Fruit fly (Drosophila melanogaster) whole organism, pupa: ENCODE measurements around the gene Kat60.

Experiments
- CG10348 ChIP-seq: fragments of 200-800 bp; sonication (Bioruptor generic); IDR thresholded peaks from 2 replicates; pipeline ENCODE4 v1.3.6; 2022; ENCODE audit warnings: missing biosample characterization, missing genetic modification characterization
- CG12605 ChIP-seq: fragments of 200-800 bp; sonication (Bioruptor generic); IDR thresholded peaks from 2 replicates; pipeline ENCODE4 v1.3.6; 2022; ENCODE audit warnings: missing biosample characterization, missing genetic modification characterization
- CG13204 ChIP-seq: fragments of 200-800 bp; sonication (Bioruptor generic); optimal IDR thresholded peaks from 2 replicates; lab custom pipeline; 2018; ENCODE audit warnings: missing biosample characterization, mild to moderate bottlenecking, missing genetic modification characterization, moderate library complexity
- CG14655 ChIP-seq: fragments of 200-800 bp; sonication (Bioruptor generic); optimal IDR thresholded peaks from 3 replicates; lab custom pipeline; 2017; ENCODE audit warnings: mild to moderate bottlenecking, missing biosample characterization, missing genetic modification reagents, missing genetic modification characterization
- CG15710 ChIP-seq: fragments of 200-800 bp; sonication (Bioruptor generic); optimal IDR thresholded peaks from 2 replicates; lab custom pipeline; 2018; ENCODE audit warnings: missing biosample characterization, mild to moderate bottlenecking, missing genetic modification characterization, moderate library complexity
- CG17806 ChIP-seq: fragments of 200-800 bp; sonication (Bioruptor generic); optimal IDR thresholded peaks from 2 replicates; lab custom pipeline; 2018; ENCODE audit warnings: missing biosample characterization, mild to moderate bottlenecking, missing genetic modification characterization, moderate library complexity
- CG32121 ChIP-seq: fragments of 200-800 bp; sonication (Bioruptor generic); IDR thresholded peaks from 2 replicates; pipeline ENCODE4 v1.3.6; 2022; ENCODE audit warnings: missing biosample characterization, missing genetic modification characterization
- CG34367 ChIP-seq: fragments of 200-800 bp; sonication (Bioruptor generic); optimal IDR thresholded peaks from 2 replicates; lab custom pipeline; 2018; ENCODE audit warnings: missing biosample characterization, mild to moderate bottlenecking, missing genetic modification characterization
- CG4496 ChIP-seq: fragments of 200-800 bp; sonication (Bioruptor generic); IDR thresholded peaks from 3 replicates; pipeline ENCODE4 v1.3.6; 2022; ENCODE audit warnings: missing biosample characterization, missing genetic modification characterization
- CG8159 ChIP-seq: fragments of 200-800 bp; sonication (Bioruptor generic); optimal IDR thresholded peaks from 3 replicates; lab custom pipeline; 2018; ENCODE audit warnings: missing biosample characterization, mild to moderate bottlenecking, missing genetic modification characterization, moderate library complexity
- CG8301 ChIP-seq: fragments of 200-800 bp; sonication (Bioruptor generic); optimal IDR thresholded peaks from 2 replicates; lab custom pipeline; 2018; ENCODE audit warnings: missing biosample characterization, mild to moderate bottlenecking, missing genetic modification characterization
- CG9948 ChIP-seq: fragments of 200-800 bp; sonication (Bioruptor generic); optimal IDR thresholded peaks from 2 replicates; lab custom pipeline; 2018; ENCODE audit warnings: missing biosample characterization, mild to moderate bottlenecking, missing genetic modification characterization, moderate library complexity
- D1 ChIP-seq: fragments of 200-800 bp; sonication (Bioruptor generic); optimal IDR thresholded peaks from 2 replicates; lab custom pipeline; 2018; ENCODE audit warnings: missing biosample characterization, mild to moderate bottlenecking, missing genetic modification characterization, moderate library complexity
- EcR ChIP-seq: fragments of 200-800 bp; sonication (Bioruptor generic); optimal IDR thresholded peaks from 3 replicates; lab custom pipeline; 2019; ENCODE audit warnings: missing biosample characterization, missing genetic modification characterization, mild to moderate bottlenecking, moderate library complexity, missing genetic modification reagents
- Ets98B ChIP-seq: fragments of 200-800 bp; sonication (Bioruptor generic); IDR thresholded peaks from 2 replicates; pipeline ENCODE4 v1.3.6; 2022; ENCODE audit warnings: missing biosample characterization, missing genetic modification characterization
- Pif1A ChIP-seq: fragments of 200-800 bp; sonication (Bioruptor generic); optimal IDR thresholded peaks from 3 replicates; lab custom pipeline; 2016; ENCODE audit warnings: missing biosample characterization, missing genetic modification characterization
- Pif1B ChIP-seq: fragments of 200-800 bp; sonication (Bioruptor generic); optimal IDR thresholded peaks from 3 replicates; lab custom pipeline; 2016; ENCODE audit warnings: missing biosample characterization, missing genetic modification characterization
- Snoo ChIP-seq: fragments of 200-800 bp; sonication (Bioruptor generic); optimal IDR thresholded peaks from 3 replicates; lab custom pipeline; 2017; ENCODE audit warnings: missing biosample characterization, mild to moderate bottlenecking, missing genetic modification characterization, inconsistent platforms
- fd96Ca ChIP-seq: fragments of 200-800 bp; sonication (Bioruptor generic); IDR thresholded peaks from 3 replicates; pipeline ENCODE4 v1.3.6; 2022; ENCODE audit warnings: missing biosample characterization, missing genetic modification characterization
- gl ChIP-seq: fragments of 200-800 bp; sonication (Bioruptor generic); optimal IDR thresholded peaks from 2 replicates; lab custom pipeline; 2018; ENCODE audit warnings: missing biosample characterization, mild to moderate bottlenecking, missing genetic modification characterization
- rn ChIP-seq: fragments of 200-800 bp; sonication (Bioruptor generic); IDR thresholded peaks from 2 replicates; pipeline ENCODE4 v1.3.6; 2022; ENCODE audit warnings: missing biosample characterization, missing genetic modification characterization

The Kat60 gene

dm6 chr3R:5277735-5278134, 45.7 kb upstream of the Kat60 start, which contains the start of gene CG31538:
TSS of gene CG31538 (minus strand) at chr3R:5277835.
- TF ChIP-seq fd96Ca (GFP tag; lab: Robert Waterston, UW) (no peak), CG8159 (tag; lab: Kevin White, UChicago) (no peak), Ets98B (GFP tag; lab: Robert Waterston, UW) (no peak), CG13204 (GFP tag; lab: Kevin White, UChicago) (no peak), CG34367 (no peak), gl (tag; lab: Kevin White, UChicago) (no peak), CG10348 (no peak), Pif1B (GFP tag; lab: Kevin White, UChicago) (no peak), Pif1A (GFP tag; lab: Kevin White, UChicago) (no peak), CG12605 (GFP tag; lab: Robert Waterston, UW) (no peak), D1 (no peak), CG32121 (GFP tag; lab: Robert Waterston, UW) (no peak), Snoo (tag; lab: Kevin White, UChicago) (no peak)
- TF ChIP-seq, all 21 proteins: peak for 0

dm6 chr3R:5270806-5271205, 38.8 kb upstream of the Kat60 start:
- TF ChIP-seq CG13204 (GFP tag; lab: Kevin White, UChicago) (no peak), Ets98B (GFP tag; lab: Robert Waterston, UW) (peak; percentile 65), CG8159 (tag; lab: Kevin White, UChicago) (no peak), CG12605 (GFP tag; lab: Robert Waterston, UW) (peak; percentile 17; the same call in 1 of the 2 replicates), gl (tag; lab: Kevin White, UChicago) (no peak), CG17806 (tag; lab: Kevin White, UChicago) (no peak), CG4496 (peak; percentile 70; the same call in 2 of the 3 replicates), EcR (GFP tag; lab: Kevin White, UChicago) (no peak), D1 (peak; percentile 8), CG14655 (GFP tag; lab: Kevin White, UChicago) (no peak), Pif1B (GFP tag; lab: Kevin White, UChicago) (no peak), CG15710 (tag; lab: Kevin White, UChicago) (peak; percentile 13), CG9948 (tag; lab: Kevin White, UChicago) (no peak), CG8301 (tag; lab: Kevin White, UChicago) (no peak), CG32121 (GFP tag; lab: Robert Waterston, UW) (peak; percentile 54; the same call in 1 of the 2 replicates), Snoo (tag; lab: Kevin White, UChicago) (no peak), rn (GFP tag; lab: Robert Waterston, UW) (no peak), CG34367 (peak; percentile 1), fd96Ca (GFP tag; lab: Robert Waterston, UW) (no peak), CG10348 (no peak), Pif1A (GFP tag; lab: Kevin White, UChicago) (peak; percentile 4)
- TF ChIP-seq, all 21 proteins: peak for 8

- no peak for TF ChIP-seq CG4496
- TF ChIP-seq CG17806 (tag; lab: Kevin White, UChicago), result no peak
- no peak for TF ChIP-seq CG8159 (tag; lab: Kevin White, UChicago)
- no peak for TF ChIP-seq Pif1A (GFP tag; lab: Kevin White, UChicago)
- no peak for TF ChIP-seq CG8301 (tag; lab: Kevin White, UChicago)
- TF ChIP-seq CG14655 (GFP tag; lab: Kevin White, UChicago), result no peak
- TF ChIP-seq Snoo (tag; lab: Kevin White, UChicago), result no peak
- TF ChIP-seq CG15710 (tag; lab: Kevin White, UChicago), result no peak
- no peak for TF ChIP-seq CG9948 (tag; lab: Kevin White, UChicago)
- no peak for TF ChIP-seq D1
- TF ChIP-seq Ets98B (GFP tag; lab: Robert Waterston, UW), result no peak
- TF ChIP-seq CG10348, result no peak
- TF ChIP-seq CG34367, result no peak
- TF ChIP-seq gl (tag; lab: Kevin White, UChicago), result no peak
- TF ChIP-seq CG32121 (GFP tag; lab: Robert Waterston, UW), result no peak
- TF ChIP-seq CG13204 (GFP tag; lab: Kevin White, UChicago), result no peak
- TF ChIP-seq EcR (GFP tag; lab: Kevin White, UChicago), result no peak
- no peak for TF ChIP-seq CG12605 (GFP tag; lab: Robert Waterston, UW)
- no peak for TF ChIP-seq rn (GFP tag; lab: Robert Waterston, UW)
Measured at dm6 chr3R:5268495-5268894, 36.5 kb upstream of the Kat60 start.

- TF ChIP-seq CG12605 (GFP tag; lab: Robert Waterston, UW) (no peak), CG4496 (no peak), CG32121 (GFP tag; lab: Robert Waterston, UW) (no peak), D1 (no peak), Snoo (tag; lab: Kevin White, UChicago) (no peak), CG34367 (no peak), CG10348 (no peak)
Measured at dm6 chr3R:5266282-5266681, 34.3 kb upstream of the Kat60 start.

dm6 chr3R:5264251-5265098, 32.5 kb upstream of the Kat60 start:
- TF ChIP-seq CG34367 (peak; percentile 50), Snoo (tag; lab: Kevin White, UChicago) (peak; percentile 54), CG8159 (tag; lab: Kevin White, UChicago) (peak; percentile 70), CG12605 (GFP tag; lab: Robert Waterston, UW) (peak; percentile 26; the same call in 1 of the 2 replicates), Pif1B (GFP tag; lab: Kevin White, UChicago) (peak; percentile 52), Pif1A (GFP tag; lab: Kevin White, UChicago) (peak; percentile 29), EcR (GFP tag; lab: Kevin White, UChicago) (no peak), CG9948 (tag; lab: Kevin White, UChicago) (peak; percentile 44), Ets98B (GFP tag; lab: Robert Waterston, UW) (no peak; the same call in 1 of the 2 replicates), CG10348 (no peak), CG4496 (peak; percentile 44; the same call in 1 of the 3 replicates), CG17806 (tag; lab: Kevin White, UChicago) (peak; percentile 33), CG8301 (tag; lab: Kevin White, UChicago) (peak; percentile 53), fd96Ca (GFP tag; lab: Robert Waterston, UW) (no peak), CG15710 (tag; lab: Kevin White, UChicago) (peak; percentile 53), rn (GFP tag; lab: Robert Waterston, UW) (no peak), gl (tag; lab: Kevin White, UChicago) (peak; percentile 38), CG14655 (GFP tag; lab: Kevin White, UChicago) (peak; percentile 64)
- TF ChIP-seq, all 21 proteins: peak for 13
